Worm (Caenorhabditis elegans): ENCODE results near the gene R04E5.8.

R04E5.8 gene

ce11 chrX:8752546-8752945 is 53.4 kb downstream of the R04E5.8 start:
- no peak for TF ChIP-seq vab-15 (tag; optimal IDR thresholded peaks at IDR 0.05)
- TF ChIP-seq grh-1 (GFP tag; IDR thresholded peaks at IDR 0.05): no peak
- peak; percentile 90 for TF ChIP-seq nhr-85 (tag)
- peak in 1 of 2 experiments; percentile 27 for TF ChIP-seq lsy-2 (tag; optimal IDR thresholded peaks at IDR 0.05)
- TF ChIP-seq aha-1 (tag; optimal IDR thresholded peaks at IDR 0.05): no peak
- no peak for TF ChIP-seq F16B12.6 (tag; optimal IDR thresholded peaks at IDR 0.05)
- no peak for TF ChIP-seq dpl-1 (GFP tag; optimal IDR thresholded peaks at IDR 0.05)
- no peak for TF ChIP-seq pag-3 (tag; optimal IDR thresholded peaks at IDR 0.05; ENCODE audit: borderline replicate concordance, insufficient read depth)
- TF ChIP-seq ceh-90 (tag; optimal IDR thresholded peaks at IDR 0.05): no peak
- peak; percentile 11 for TF ChIP-seq ztf-4 (tag; optimal IDR thresholded peaks at IDR 0.05)
- peak in 1 of 2 experiments; percentile 19 for TF ChIP-seq lin-35 (GFP tag; optimal IDR thresholded peaks at IDR 0.05)
- no peak for TF ChIP-seq ceh-82 (tag; optimal IDR thresholded peaks at IDR 0.05)
- TF ChIP-seq nhr-71 (tag; optimal IDR thresholded peaks at IDR 0.05): peak; percentile 58
- TF ChIP-seq sup-37 (GFP tag; optimal IDR thresholded peaks at IDR 0.05): no peak
- no peak for TF ChIP-seq snpc-4 (tag; optimal IDR thresholded peaks at IDR 0.05)
- TF ChIP-seq sptf-1 (tag; optimal IDR thresholded peaks at IDR 0.05): no peak
- TF ChIP-seq elt-2 (tag; optimal IDR thresholded peaks at IDR 0.05): no peak
- no peak for TF ChIP-seq mef-2 (tag; optimal IDR thresholded peaks at IDR 0.05)
- no peak for TF ChIP-seq ama-1 (optimal IDR thresholded peaks at IDR 0.05)
- no peak for TF ChIP-seq ztf-11 (tag; optimal IDR thresholded peaks at IDR 0.05)
- peak; percentile 13 for TF ChIP-seq tbx-2 (tag; optimal IDR thresholded peaks at IDR 0.05)
- TF ChIP-seq egl-27 (tag; optimal IDR thresholded peaks at IDR 0.05): no peak
- TF ChIP-seq mab-9 (GFP tag; IDR thresholded peaks at IDR 0.05): no peak
- TF ChIP-seq xbp-1 (tag; optimal IDR thresholded peaks at IDR 0.05): no peak
- TF ChIP-seq tlp-1 (tag; optimal IDR thresholded peaks at IDR 0.05): no peak
- TF ChIP-seq nhr-28 (tag; optimal IDR thresholded peaks at IDR 0.05): no peak
- no peak for TF ChIP-seq nhr-47 (tag; optimal IDR thresholded peaks at IDR 0.05)
- no peak for TF ChIP-seq isw-1 (GFP tag; IDR thresholded peaks at IDR 0.05)
- TF ChIP-seq nhr-12 (tag; optimal IDR thresholded peaks at IDR 0.05): no peak
- peak in 1 of 2 experiments; percentile 61 for TF ChIP-seq mdl-1 (tag; optimal IDR thresholded peaks at IDR 0.05)
- no peak for TF ChIP-seq sox-4 (tag; optimal IDR thresholded peaks at IDR 0.05)
- TF ChIP-seq swsn-7 (tag; optimal IDR thresholded peaks at IDR 0.05): no peak
- TF ChIP-seq ceh-88 (GFP tag; IDR thresholded peaks at IDR 0.05): no peak
- no peak for TF ChIP-seq unc-86 (tag; optimal IDR thresholded peaks at IDR 0.05)
- TF ChIP-seq C16A3.4 (tag; optimal IDR thresholded peaks at IDR 0.05): peak; percentile 21
- TF ChIP-seq unc-62 (GFP tag; optimal IDR thresholded peaks at IDR 0.05): no peak
- no peak for TF ChIP-seq rnt-1 (tag; optimal IDR thresholded peaks at IDR 0.05)
- no peak for TF ChIP-seq nhr-76 (tag; optimal IDR thresholded peaks at IDR 0.05)
- no peak for TF ChIP-seq unc-130 (tag; optimal IDR thresholded peaks at IDR 0.05)
- no peak for TF ChIP-seq nhr-77 (tag; optimal IDR thresholded peaks at IDR 0.05)
- no peak for TF ChIP-seq fkh-10 (GFP tag; optimal IDR thresholded peaks at IDR 0.05)
- TF ChIP-seq dsc-1 (tag; optimal IDR thresholded peaks at IDR 0.05): no peak
- no peak for TF ChIP-seq fkh-4 (tag; optimal IDR thresholded peaks at IDR 0.05; ENCODE audit: borderline replicate concordance)
- TF ChIP-seq unc-30 (tag; optimal IDR thresholded peaks at IDR 0.05): no peak
- no peak for TF ChIP-seq hpl-2 (GFP tag; optimal IDR thresholded peaks at IDR 0.05)
- TF ChIP-seq egl-13 (tag; optimal IDR thresholded peaks at IDR 0.05): no peak
- TF ChIP-seq irx-1 (tag; optimal IDR thresholded peaks at IDR 0.05): no peak
- no peak for TF ChIP-seq hlh-4 (tag; optimal IDR thresholded peaks at IDR 0.05)
- no peak for TF ChIP-seq lin-13 (GFP tag; optimal IDR thresholded peaks at IDR 0.05)
- peak; percentile 25 for TF ChIP-seq nhr-19 (GFP tag; conservative IDR thresholded peaks at IDR 0.05)
- no peak for TF ChIP-seq nhr-11 (tag; optimal IDR thresholded peaks at IDR 0.05)
- peak; percentile 60 for TF ChIP-seq nhr-20 (tag; optimal IDR thresholded peaks at IDR 0.05)
- no peak for TF ChIP-seq nhr-84 (tag; optimal IDR thresholded peaks at IDR 0.05)
- no peak for TF ChIP-seq lin-39 (tag; optimal IDR thresholded peaks at IDR 0.05)
- no peak for TF ChIP-seq ceh-8 (GFP tag; optimal IDR thresholded peaks at IDR 0.05)
